Worm (Caenorhabditis elegans): Measurements from ENCODE around the gene lrch-1.

ce11 chrX:6221097-6221496 lies 4.6 kb upstream of the lrch-1 start:
- TF ChIP-seq aly-2 (tag; optimal IDR thresholded peaks at IDR 0.05) (no peak), pha-4 (tag; optimal IDR thresholded peaks at IDR 0.05) (no peak), unc-39 (tag; optimal IDR thresholded peaks at IDR 0.05) (no peak), fos-1 (tag; optimal IDR thresholded peaks at IDR 0.05) (no peak), nhr-76 (tag; optimal IDR thresholded peaks at IDR 0.05) (no peak), nhr-43 (tag; optimal IDR thresholded peaks at IDR 0.05; ENCODE audit: poor library complexity, severe bottlenecking) (no peak), unc-62 (GFP tag; optimal IDR thresholded peaks at IDR 0.05) (no peak), ceh-82 (tag; optimal IDR thresholded peaks at IDR 0.05) (no peak), elt-1 (tag; optimal IDR thresholded peaks at IDR 0.05) (no peak), nhr-237 (tag; optimal IDR thresholded peaks at IDR 0.05) (no peak), nhr-28 (tag; optimal IDR thresholded peaks at IDR 0.05) (no peak), nhr-11 (tag; optimal IDR thresholded peaks at IDR 0.05) (no peak), elt-3 (tag; optimal IDR thresholded peaks at IDR 0.05) (no peak), elt-2 (tag; optimal IDR thresholded peaks at IDR 0.05) (no peak)
